Fruit fly (Drosophila melanogaster): ENCODE data around the gene brk.

Gene brk

dm6 chrX:7317214-7318210 is 9.8 kb downstream of the brk start:
- TF ChIP-seq CG12605 (GFP tag; IDR thresholded peaks at IDR 0.05) (no peak), CG9948 (tag; optimal IDR thresholded peaks at IDR 0.05) (no peak), CG4496 (GFP tag; IDR thresholded peaks at IDR 0.05) (no peak), D1 (tag; optimal IDR thresholded peaks at IDR 0.05) (no peak), CG13204 (GFP tag; optimal IDR thresholded peaks at IDR 0.05) (no peak), CG8159 (tag; optimal IDR thresholded peaks at IDR 0.05) (no peak), CG34367 (tag; optimal IDR thresholded peaks at IDR 0.05) (no peak), Pif1B (GFP tag; optimal IDR thresholded peaks at IDR 0.05) (no peak), CG17806 (tag; optimal IDR thresholded peaks at IDR 0.05) (no peak), CG32121 (GFP tag; IDR thresholded peaks at IDR 0.05) (no peak), EcR (GFP tag; optimal IDR thresholded peaks at IDR 0.05) (no peak), gl (tag; optimal IDR thresholded peaks at IDR 0.05) (no peak), CG8301 (tag; optimal IDR thresholded peaks at IDR 0.05) (no peak), CG14655 (GFP tag; optimal IDR thresholded peaks at IDR 0.05) (no peak), fd96Ca (GFP tag; IDR thresholded peaks at IDR 0.05) (no peak), Ets98B (GFP tag; IDR thresholded peaks at IDR 0.05) (no peak), Snoo (tag; optimal IDR thresholded peaks at IDR 0.05) (no peak)

- TF ChIP-seq CG13204 (GFP tag; optimal IDR thresholded peaks at IDR 0.05): no peak
- TF ChIP-seq Pif1A (GFP tag; optimal IDR thresholded peaks at IDR 0.05): no peak
- no peak for TF ChIP-seq Ets98B (GFP tag; IDR thresholded peaks at IDR 0.05)
- no peak for TF ChIP-seq EcR (GFP tag; optimal IDR thresholded peaks at IDR 0.05)
- no peak for TF ChIP-seq CG34367 (tag; optimal IDR thresholded peaks at IDR 0.05)
- TF ChIP-seq CG32121 (GFP tag; IDR thresholded peaks at IDR 0.05): no peak
- no peak for TF ChIP-seq D1 (tag; optimal IDR thresholded peaks at IDR 0.05)
- TF ChIP-seq gl (tag; optimal IDR thresholded peaks at IDR 0.05): no peak
- TF ChIP-seq CG8301 (tag; optimal IDR thresholded peaks at IDR 0.05): no peak
- no peak for TF ChIP-seq Snoo (tag; optimal IDR thresholded peaks at IDR 0.05)
- no peak for TF ChIP-seq Pif1B (GFP tag; optimal IDR thresholded peaks at IDR 0.05)
- TF ChIP-seq fd96Ca (GFP tag; IDR thresholded peaks at IDR 0.05): no peak
- TF ChIP-seq CG15710 (tag; optimal IDR thresholded peaks at IDR 0.05): no peak
Measured at dm6 chrX:7318464-7318863, 10.7 kb downstream of the brk start.

dm6 chrX:7319053-7319702 is 11.4 kb downstream of the brk start:
- TF ChIP-seq Pif1B (GFP tag; optimal IDR thresholded peaks at IDR 0.05) (peak; percentile 63), CG15710 (tag; optimal IDR thresholded peaks at IDR 0.05) (peak; percentile 86), Ets98B (GFP tag; IDR thresholded peaks at IDR 0.05) (no peak; the same call in 1 of the 2 replicates), EcR (GFP tag; optimal IDR thresholded peaks at IDR 0.05) (no peak), CG8301 (tag; optimal IDR thresholded peaks at IDR 0.05) (peak; percentile 85), fd96Ca (GFP tag; IDR thresholded peaks at IDR 0.05) (0 out of 3 replicates have a peak, but pooled peaks have one; percentile 55), D1 (tag; optimal IDR thresholded peaks at IDR 0.05) (peak; percentile 86), CG34367 (tag; optimal IDR thresholded peaks at IDR 0.05) (peak; percentile 85), CG10348 (GFP tag; IDR thresholded peaks at IDR 0.05) (no peak), CG13204 (GFP tag; optimal IDR thresholded peaks at IDR 0.05) (peak; percentile 52), CG32121 (GFP tag; IDR thresholded peaks at IDR 0.05) (peak; percentile 52), CG17806 (tag; optimal IDR thresholded peaks at IDR 0.05) (peak; percentile 88), Pif1A (GFP tag; optimal IDR thresholded peaks at IDR 0.05) (peak; percentile 76), CG9948 (tag; optimal IDR thresholded peaks at IDR 0.05) (peak; percentile 88), Snoo (tag; optimal IDR thresholded peaks at IDR 0.05) (peak; percentile 81), CG14655 (GFP tag; optimal IDR thresholded peaks at IDR 0.05) (peak; percentile 93), CG4496 (GFP tag; IDR thresholded peaks at IDR 0.05) (peak; percentile 47), CG12605 (GFP tag; IDR thresholded peaks at IDR 0.05) (no peak), CG8159 (tag; optimal IDR thresholded peaks at IDR 0.05) (peak; percentile 89), gl (tag; optimal IDR thresholded peaks at IDR 0.05) (peak; percentile 55)

DNA sequence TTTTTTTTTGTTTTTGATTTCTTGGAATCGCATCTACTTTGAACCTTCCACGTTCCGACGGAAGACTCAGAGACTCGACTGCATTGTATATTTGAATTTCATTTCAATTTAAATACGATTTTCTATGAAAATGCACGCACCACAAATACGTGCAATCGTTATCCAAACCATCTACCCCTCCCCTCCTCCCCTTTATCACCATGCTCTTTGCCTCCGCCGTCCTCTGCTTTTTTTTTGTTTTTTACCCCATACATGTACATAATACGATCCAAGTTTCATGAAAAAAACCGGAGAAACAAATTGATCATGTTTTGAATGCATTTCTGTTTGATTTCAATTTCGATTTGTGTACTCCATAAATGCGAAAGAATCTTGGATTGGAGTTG is 12.0 kb downstream of the brk start:
- TF ChIP-seq CG12605 (GFP tag; IDR thresholded peaks at IDR 0.05) (peak; percentile 32; the same call in 1 of the 2 replicates), CG9948 (tag; optimal IDR thresholded peaks at IDR 0.05) (no peak), CG17806 (tag; optimal IDR thresholded peaks at IDR 0.05) (no peak)

DNA sequence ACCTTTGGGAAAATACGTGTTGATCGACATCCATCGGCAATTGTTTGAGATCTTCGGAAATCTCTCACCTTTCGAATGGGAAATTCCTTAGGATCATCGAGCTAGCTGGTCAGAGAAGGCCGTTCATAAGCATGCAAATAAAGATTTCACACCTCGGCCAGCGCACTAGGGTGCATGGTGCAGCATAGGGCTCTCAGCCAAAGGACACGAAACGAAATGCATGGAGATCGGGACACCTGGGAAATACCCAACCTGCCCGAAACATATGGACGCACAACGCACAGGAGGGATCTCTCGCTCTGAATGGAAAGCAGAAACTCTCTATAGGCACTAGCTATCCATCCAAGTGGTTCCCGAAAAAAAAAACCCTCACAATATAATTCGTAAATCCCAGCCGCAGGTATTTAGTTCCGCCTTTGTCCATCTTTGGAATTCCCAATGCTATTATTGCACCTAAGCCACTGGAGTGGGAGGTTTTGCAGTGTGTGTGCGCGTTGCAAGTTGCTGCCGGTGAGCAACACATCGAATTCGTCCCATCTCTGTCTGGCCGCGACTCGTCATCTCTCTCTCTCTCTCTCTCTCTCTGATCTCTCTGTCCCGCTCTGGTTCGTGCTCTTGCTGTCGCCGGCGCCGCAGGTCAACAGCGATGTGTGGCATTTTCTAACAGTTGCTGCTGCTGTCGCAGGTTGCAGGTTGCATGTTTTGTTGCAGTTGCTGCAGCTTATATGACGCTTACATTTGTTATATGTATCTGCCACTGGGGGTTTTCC is 12.9 kb downstream of the brk start:
- no peak for TF ChIP-seq CG13204 (GFP tag; optimal IDR thresholded peaks at IDR 0.05)
- TF ChIP-seq Pif1B (GFP tag; optimal IDR thresholded peaks at IDR 0.05): no peak
- TF ChIP-seq rn (GFP tag; IDR thresholded peaks at IDR 0.05): no peak
- no peak for TF ChIP-seq CG12605 (GFP tag; IDR thresholded peaks at IDR 0.05)
- 0 out of 2 replicates have a peak, but pooled peaks have one; percentile 22 for TF ChIP-seq Ets98B (GFP tag; IDR thresholded peaks at IDR 0.05)
- 0 out of 3 replicates have a peak, but pooled peaks have one; percentile 15 for TF ChIP-seq fd96Ca (GFP tag; IDR thresholded peaks at IDR 0.05)
- no peak for TF ChIP-seq CG8159 (tag; optimal IDR thresholded peaks at IDR 0.05)
- TF ChIP-seq CG8301 (tag; optimal IDR thresholded peaks at IDR 0.05): no peak
- TF ChIP-seq D1 (tag; optimal IDR thresholded peaks at IDR 0.05): no peak
- TF ChIP-seq CG4496 (GFP tag; IDR thresholded peaks at IDR 0.05): peak; percentile 27; the same call in 1 of the 3 replicates
- TF ChIP-seq CG10348 (GFP tag; IDR thresholded peaks at IDR 0.05): no peak
- no peak for TF ChIP-seq EcR (GFP tag; optimal IDR thresholded peaks at IDR 0.05)
- TF ChIP-seq CG14655 (GFP tag; optimal IDR thresholded peaks at IDR 0.05): no peak
- TF ChIP-seq Pif1A (GFP tag; optimal IDR thresholded peaks at IDR 0.05): no peak
- no peak for TF ChIP-seq CG34367 (tag; optimal IDR thresholded peaks at IDR 0.05)
- TF ChIP-seq CG17806 (tag; optimal IDR thresholded peaks at IDR 0.05): no peak
- TF ChIP-seq gl (tag; optimal IDR thresholded peaks at IDR 0.05): no peak
- TF ChIP-seq CG32121 (GFP tag; IDR thresholded peaks at IDR 0.05): 0 out of 2 replicates have a peak, but pooled peaks have one; percentile 9
- TF ChIP-seq CG15710 (tag; optimal IDR thresholded peaks at IDR 0.05): no peak
- no peak for TF ChIP-seq CG9948 (tag; optimal IDR thresholded peaks at IDR 0.05)

Measured in whole organism, pupa.